Fruit fly (Drosophila melanogaster) whole organism, wandering third instar larva: ENCODE results near the gene ph-p.
A peak's percentile ranks its signal among the peaks of the same experiment; 100 is the strongest.

Source experiments
- Abd-B ChIP-seq: fragments of >200 bp; optimal IDR thresholded peaks from 2 replicates; lab custom pipeline; 2017; ENCODE audit warnings: missing biosample characterization, missing genetic modification characterization
- CG32264 ChIP-seq: fragments of 200-800 bp; sonication (Bioruptor generic); optimal IDR thresholded peaks from 2 replicates; lab custom pipeline; 2016; ENCODE audit warnings: missing biosample characterization, missing genetic modification characterization
- CG9705 ChIP-seq: fragments of 200-800 bp; sonication (Bioruptor generic); optimal IDR thresholded peaks from 2 replicates; lab custom pipeline; 2018; ENCODE audit warnings: missing biosample characterization, mild to moderate bottlenecking, missing genetic modification characterization
- CrebA ChIP-seq: fragments of 200-800 bp; sonication (Bioruptor generic); optimal IDR thresholded peaks from 2 replicates; lab custom pipeline; 2016; ENCODE audit warnings: missing biosample characterization, mild to moderate bottlenecking, missing genetic modification characterization, borderline replicate concordance
- Dfd ChIP-seq: fragments of >200 bp; optimal IDR thresholded peaks from 2 replicates; lab custom pipeline; 2017; ENCODE audit warnings: missing biosample characterization, missing genetic modification characterization
- Dif ChIP-seq: fragments of 200-275, 200-300 bp; sonication (Bioruptor generic); optimal IDR thresholded peaks from 2 replicates; lab custom pipeline; 2018; ENCODE audit warnings: missing biosample characterization, missing genetic modification characterization; ENCODE audit not compliant: partially characterized antibody
- GATAd ChIP-seq: sonication (Bioruptor generic); optimal IDR thresholded peaks from 2 replicates; lab custom pipeline; 2016; ENCODE audit warnings: missing biosample characterization, missing genetic modification characterization
- HLH106 ChIP-seq: fragments of 200-800 bp; optimal IDR thresholded peaks from 3 replicates; lab custom pipeline; 2019; ENCODE audit warnings: missing biosample characterization, mild to moderate bottlenecking, missing genetic modification characterization, moderate library complexity
- Hnf4 ChIP-seq: fragments of 200-800 bp; sonication (Bioruptor generic); optimal IDR thresholded peaks from 2 replicates; lab custom pipeline; 2016; ENCODE audit warnings: missing biosample characterization, mild to moderate bottlenecking, missing genetic modification characterization
- Hr78 ChIP-seq: fragments of >200 bp; optimal IDR thresholded peaks from 2 replicates; lab custom pipeline; 2017; ENCODE audit warnings: missing biosample characterization, missing genetic modification characterization
- Hr83 ChIP-seq: fragments of 200-300 bp; sonication (Bioruptor generic); optimal IDR thresholded peaks from 2 replicates; lab custom pipeline; 2016; ENCODE audit warnings: missing biosample characterization, mild to moderate bottlenecking, missing genetic modification characterization, moderate library complexity; ENCODE audit not compliant: poor library complexity, severe bottlenecking
- Jra ChIP-seq: sonication (Bioruptor generic); optimal IDR thresholded peaks from 2 replicates; lab custom pipeline; 2016; ENCODE audit warnings: missing biosample characterization, missing genetic modification characterization
- Mio ChIP-seq: sonication (Bioruptor generic); optimal IDR thresholded peaks from 2 replicates; lab custom pipeline; 2016; ENCODE audit warnings: missing biosample characterization, missing genetic modification characterization
- Myc ChIP-seq: fragments of >200 bp; optimal IDR thresholded peaks from 2 replicates; lab custom pipeline; 2017
- N ChIP-seq: fragments of >200 bp; optimal IDR thresholded peaks from 2 replicates; lab custom pipeline; 2018; ENCODE audit warnings: missing biosample characterization, missing external identifiers, missing genetic modification characterization
- OdsH ChIP-seq: fragments of 200-800 bp; sonication (Bioruptor generic); optimal IDR thresholded peaks from 2 replicates; lab custom pipeline; 2016; ENCODE audit warnings: missing biosample characterization, mild to moderate bottlenecking, missing genetic modification characterization
- Rel ChIP-seq, 2 experiments: fragments of 200-800 bp; sonication (Bioruptor generic) in 1 of 2; optimal IDR thresholded peaks; 2 replicates in 1 of 2; 3 replicates in 1 of 2; lab custom pipeline; 2016 to 2019; ENCODE audit warnings: mild to moderate bottlenecking in 2 of 2, missing biosample characterization in 2 of 2, missing genetic modification characterization in 2 of 2, moderate library complexity in 1 of 2
- Sp1 ChIP-seq: fragments of 200-800 bp; sonication (Bioruptor generic); optimal IDR thresholded peaks from 3 replicates; lab custom pipeline; 2019; ENCODE audit warnings: missing biosample characterization, mild to moderate bottlenecking, missing genetic modification characterization, moderate library complexity
- Vsx2 ChIP-seq: fragments of 200-300, 225-300 bp; sonication (Bioruptor generic); optimal IDR thresholded peaks from 2 replicates; lab custom pipeline; 2018; ENCODE audit warnings: missing biosample characterization, missing genetic modification characterization; ENCODE audit not compliant: partially characterized antibody
- br ChIP-seq: fragments of 200-800 bp; sonication (Bioruptor generic); optimal IDR thresholded peaks from 2 replicates; lab custom pipeline; 2016; ENCODE audit warnings: missing biosample characterization, missing genetic modification characterization
- brk ChIP-seq: fragments of 200-800 bp; sonication (Bioruptor generic); optimal IDR thresholded peaks from 2 replicates; lab custom pipeline; 2016; ENCODE audit warnings: missing biosample characterization, mild to moderate bottlenecking, missing genetic modification characterization
- dl ChIP-seq, 2 experiments: fragments of 175-275, 200-275 bp in 1 of 2; fragments of 200-275 bp in 1 of 2; sonication (Bioruptor generic); optimal IDR thresholded peaks; lab custom pipeline; 2018; ENCODE audit warnings: mild to moderate bottlenecking in 2 of 2, missing biosample characterization in 2 of 2, missing genetic modification characterization in 2 of 2, moderate library complexity in 2 of 2; ENCODE audit not compliant: partially characterized antibody in 2 of 2, insufficient read depth in 1 of 2
- dmrt93B ChIP-seq: fragments of 200-800 bp; sonication (Bioruptor generic); optimal IDR thresholded peaks from 2 replicates; lab custom pipeline; 2018; ENCODE audit warnings: missing biosample characterization, mild to moderate bottlenecking, missing genetic modification characterization
- dsf ChIP-seq: sonication (Bioruptor generic); optimal IDR thresholded peaks from 2 replicates; lab custom pipeline; 2016; ENCODE audit warnings: missing biosample characterization, missing genetic modification characterization, borderline replicate concordance
- ey ChIP-seq: fragments of 200-800 bp; sonication (Bioruptor generic); optimal IDR thresholded peaks from 2 replicates; lab custom pipeline; 2016; ENCODE audit warnings: missing biosample characterization, missing genetic modification characterization
- foxo ChIP-seq, 2 experiments: fragments of 200-800 bp; sonication (Bioruptor generic); optimal IDR thresholded peaks; 2 replicates in 1 of 2; 3 replicates in 1 of 2; lab custom pipeline; 2016 to 2017; ENCODE audit warnings: missing biosample characterization in 2 of 2, missing genetic modification characterization in 2 of 2
- fru ChIP-seq: fragments of 200-800 bp; sonication (Bioruptor generic); optimal IDR thresholded peaks from 3 replicates; lab custom pipeline; 2016; ENCODE audit warnings: missing biosample characterization, mild to moderate bottlenecking, missing genetic modification characterization
- h ChIP-seq: fragments of 200-800 bp; sonication (Bioruptor generic); optimal IDR thresholded peaks from 3 replicates; lab custom pipeline; 2016; ENCODE audit warnings: missing biosample characterization, mild to moderate bottlenecking, missing genetic modification characterization
- jim ChIP-seq: fragments of 175-275, 200-325 bp; sonication (Bioruptor generic); optimal IDR thresholded peaks from 2 replicates; lab custom pipeline; 2016; ENCODE audit warnings: missing biosample characterization, mild to moderate bottlenecking, missing genetic modification characterization
- lola ChIP-seq: fragments of >200 bp; optimal IDR thresholded peaks from 2 replicates; lab custom pipeline; 2017; ENCODE audit warnings: missing biosample characterization, missing genetic modification characterization
- pan ChIP-seq: fragments of >200 bp; optimal IDR thresholded peaks from 2 replicates; lab custom pipeline; 2017
- psq ChIP-seq: fragments of 200-800 bp; sonication (Bioruptor generic); optimal IDR thresholded peaks from 3 replicates; lab custom pipeline; 2017; ENCODE audit warnings: missing biosample characterization, mild to moderate bottlenecking, missing genetic modification characterization, moderate library complexity
- rgr ChIP-seq: fragments of 200-800 bp; sonication (Bioruptor generic); optimal IDR thresholded peaks from 3 replicates; lab custom pipeline; 2016; ENCODE audit warnings: missing biosample characterization, mild to moderate bottlenecking, missing genetic modification characterization
- sage ChIP-seq: fragments of 200-800 bp; sonication (Bioruptor generic); optimal IDR thresholded peaks from 2 replicates; lab custom pipeline; 2016; ENCODE audit warnings: missing biosample characterization, mild to moderate bottlenecking, missing genetic modification characterization
- sv ChIP-seq: fragments of 200-800 bp; sonication (Bioruptor generic); optimal IDR thresholded peaks from 3 replicates; lab custom pipeline; 2016; ENCODE audit warnings: missing biosample characterization, missing genetic modification characterization
- tai ChIP-seq: sonication (Bioruptor generic); optimal IDR thresholded peaks from 2 replicates; lab custom pipeline; 2016; ENCODE audit warnings: missing biosample characterization, missing genetic modification characterization
- usp ChIP-seq: fragments of >200 bp; optimal IDR thresholded peaks from 2 replicates; lab custom pipeline; 2017; ENCODE audit warnings: missing biosample characterization, missing genetic modification characterization
- woc ChIP-seq: sonication (Bioruptor generic); optimal IDR thresholded peaks from 2 replicates; lab custom pipeline; 2016; ENCODE audit warnings: missing biosample characterization, mild to moderate bottlenecking, missing genetic modification characterization

The ph-p gene

dm6 chrX:2123013-2123964, 14.9 kb downstream of the ph-p start, which contains the start of gene ph-d:
Gene ph-d (minus strand): TSS chrX:2123286.
- peak; percentile 19 to 64 for TF ChIP-seq foxo (GFP tag; optimal IDR thresholded peaks at IDR 0.05; lab: Kevin White, UChicago)
- TF ChIP-seq jim (GFP tag; lab: Kevin White, UChicago), result peak; percentile 100
- no peak for TF ChIP-seq psq (GFP tag; lab: Kevin White, UChicago)
- peak; percentile 11 for TF ChIP-seq sage (GFP tag; lab: Kevin White, UChicago)
- TF ChIP-seq Sp1 (GFP tag; lab: Kevin White, UChicago), result peak; percentile 80
- no peak for TF ChIP-seq usp
- TF ChIP-seq CG32264 (GFP tag; lab: Kevin White, UChicago), result no peak
- TF ChIP-seq Myc (lab: Kevin White, UChicago), result no peak
- TF ChIP-seq GATAd (GFP tag; lab: Kevin White, UChicago), result no peak
- peak; percentile 33 for TF ChIP-seq OdsH
- TF ChIP-seq ey (GFP tag; lab: Kevin White, UChicago), result peak; percentile 36
- peak; percentile 26 for TF ChIP-seq dmrt93B (GFP tag; lab: Kevin White, UChicago)
- peak; percentile 69 for TF ChIP-seq Hr83 (GFP tag; lab: Kevin White, UChicago)
- TF ChIP-seq br (GFP tag; lab: Kevin White, UChicago), result peak; percentile 65
- peak; percentile 70 for TF ChIP-seq woc (GFP tag; lab: Kevin White, UChicago)
- TF ChIP-seq Dfd (GFP tag; lab: Kevin White, UChicago), result no peak
- TF ChIP-seq Mio, result no peak
- no peak for TF ChIP-seq pan (lab: Kevin White, UChicago)
- peak; percentile 68 for TF ChIP-seq Vsx2 (GFP tag; lab: Kevin White, UChicago)
- peak; percentile 23 for TF ChIP-seq HLH106 (tag; lab: Kevin White, UChicago)
- TF ChIP-seq Jra (GFP tag; lab: Kevin White, UChicago), result peak; percentile 77
- peak; percentile 90 for TF ChIP-seq Dif
- no peak for TF ChIP-seq Abd-B (GFP tag; lab: Kevin White, UChicago)
- TF ChIP-seq dsf (GFP tag; lab: Kevin White, UChicago), result peak; percentile 16
- TF ChIP-seq lola (GFP tag; lab: Kevin White, UChicago), result no peak
- peak; percentile 44 for TF ChIP-seq rgr
- no peak for TF ChIP-seq Hr78 (GFP tag; lab: Kevin White, UChicago)
- TF ChIP-seq CrebA (GFP tag; lab: Kevin White, UChicago), result no peak
- no peak for TF ChIP-seq Rel (GFP tag; optimal IDR thresholded peaks at IDR 0.05; lab: Kevin White, UChicago)
- peak; percentile 88 for TF ChIP-seq Rel (tag; optimal IDR thresholded peaks at IDR 0.05; lab: Kevin White, UChicago)
- TF ChIP-seq dl (GFP tag; optimal IDR thresholded peaks at IDR 0.05; lab: Kevin White, UChicago; ENCODE audit: insufficient read depth in 1 of 2, partially characterized antibody in 2 of 2), result peak in 1 of 2 experiments; percentile 56
- TF ChIP-seq fru (GFP tag; lab: Kevin White, UChicago), result peak; percentile 34
- peak; percentile 34 for TF ChIP-seq sv
- peak; percentile 65 for TF ChIP-seq brk
- peak; percentile 19 for TF ChIP-seq h (GFP tag; lab: Kevin White, UChicago)
- peak; percentile 76 for TF ChIP-seq tai (GFP tag; lab: Kevin White, UChicago)
- TF ChIP-seq Hnf4, result peak; percentile 75
- peak; percentile 24 for TF ChIP-seq CG9705 (GFP tag; lab: Kevin White, UChicago)
- peak; percentile 30 for TF ChIP-seq N
